Worm (Caenorhabditis elegans) whole organism, L1 larva: ENCODE results near the gene R10H1.1.
A peak's percentile ranks its signal among the peaks of the same experiment; 100 is the strongest.

Experiments used
- C34B4.2 ChIP-seq: sonication (generic microtip); optimal IDR thresholded peaks from 2 replicates; lab custom pipeline; 2017; ENCODE audit warnings: mild to moderate bottlenecking, missing genetic modification characterization, missing compliant biosample characterization
- F16B12.6 ChIP-seq: fragments of 150-350 bp; optimal IDR thresholded peaks from 2 replicates; lab custom pipeline; 2014; ENCODE audit warnings: missing biosample characterization, missing genetic modification characterization
- Y116A8C.19 ChIP-seq: sonication (generic microtip); optimal IDR thresholded peaks from 2 replicates; lab custom pipeline; 2016; ENCODE audit warnings: missing compliant biosample characterization, missing genetic modification characterization, borderline replicate concordance
- aha-1 ChIP-seq: fragments of 150-350 bp; optimal IDR thresholded peaks from 2 replicates; lab custom pipeline; 2014; ENCODE audit warnings: missing biosample characterization, missing genetic modification characterization
- ama-1 ChIP-seq: fragments of 150-350 bp; optimal IDR thresholded peaks from 2 replicates; lab custom pipeline; 2014
- blmp-1 ChIP-seq: fragments of 150-350 bp; optimal IDR thresholded peaks from 2 replicates; lab custom pipeline; 2014; ENCODE audit warnings: missing biosample characterization, missing genetic modification characterization
- ceh-63 ChIP-seq: fragments of 200-800 bp; sonication (Bioruptor generic); optimal IDR thresholded peaks from 2 replicates; lab custom pipeline; 2018; ENCODE audit warnings: mild to moderate bottlenecking, missing genetic modification characterization, missing compliant biosample characterization
- ceh-8 ChIP-seq: fragments of 200-800 bp; sonication (Bioruptor generic); optimal IDR thresholded peaks from 2 replicates; lab custom pipeline; 2018; ENCODE audit warnings: mild to moderate bottlenecking, missing genetic modification characterization, moderate library complexity, missing compliant biosample characterization
- ceh-88 ChIP-seq: fragments of 200-800 bp; sonication (Bioruptor generic); IDR thresholded peaks from 2 replicates; pipeline ENCODE4 v1.3.6; 2022; ENCODE audit warnings: missing genetic modification characterization, missing compliant biosample characterization
- ceh-90 ChIP-seq: sonication (generic microtip); optimal IDR thresholded peaks from 2 replicates; lab custom pipeline; 2016; ENCODE audit warnings: missing genetic modification characterization, missing compliant biosample characterization
- dpl-1 ChIP-seq, 3 experiments: fragments of 150-350 bp in 2 of 3; sonication (generic microtip) in 1 of 3; optimal IDR thresholded peaks; 2 replicates each; lab custom pipeline; 2014 to 2017; ENCODE audit warnings: missing biosample characterization in 3 of 3, missing genetic modification characterization in 3 of 3, missing genetic modification reagents in 3 of 3
- efl-3 ChIP-seq: fragments of 200-800 bp; sonication (Bioruptor generic); optimal IDR thresholded peaks from 2 replicates; lab custom pipeline; 2018; ENCODE audit warnings: mild to moderate bottlenecking, missing genetic modification characterization, missing compliant biosample characterization
- elt-2 ChIP-seq: sonication (generic microtip); optimal IDR thresholded peaks from 2 replicates; lab custom pipeline; 2016; ENCODE audit warnings: missing genetic modification characterization, mild to moderate bottlenecking, inconsistent platforms, missing compliant biosample characterization, missing genetic modification reagents
- elt-3 ChIP-seq, 6 experiments: fragments of 150-350 bp in 1 of 6; sonication (generic microtip); optimal IDR thresholded peaks; 2 replicates each; lab custom pipeline; 2017 to 2018; ENCODE audit warnings: missing biosample characterization in 6 of 6, missing genetic modification characterization in 6 of 6, inconsistent platforms in 1 of 6
- ets-5 ChIP-seq: fragments of 200-800 bp; sonication (Bioruptor generic); IDR thresholded peaks from 2 replicates; pipeline ENCODE4 v1.3.6; 2022; ENCODE audit warnings: missing genetic modification characterization, missing compliant biosample characterization
- fkh-4 ChIP-seq: sonication (generic microtip); optimal IDR thresholded peaks from 2 replicates; lab custom pipeline; 2016; ENCODE audit warnings: missing compliant biosample characterization, missing genetic modification characterization, borderline replicate concordance
- fkh-8 ChIP-seq: sonication (generic microtip); optimal IDR thresholded peaks from 2 replicates; lab custom pipeline; 2016; ENCODE audit warnings: mild to moderate bottlenecking, missing genetic modification characterization, missing compliant biosample characterization
- fos-1 ChIP-seq: fragments of 150-350 bp; optimal IDR thresholded peaks from 2 replicates; lab custom pipeline; 2014; ENCODE audit warnings: missing biosample characterization, missing genetic modification characterization
- hlh-17 ChIP-seq: fragments of 200-800 bp; sonication (Bioruptor generic); optimal IDR thresholded peaks from 2 replicates; lab custom pipeline; 2018; ENCODE audit warnings: missing genetic modification characterization, mild to moderate bottlenecking, missing compliant biosample characterization, moderate library complexity, borderline replicate concordance
- hlh-4 ChIP-seq: sonication (generic microtip); optimal IDR thresholded peaks from 2 replicates; lab custom pipeline; 2016; ENCODE audit warnings: mild to moderate bottlenecking, missing genetic modification characterization, missing compliant biosample characterization
- hpl-2 ChIP-seq: fragments of 150-350 bp; optimal IDR thresholded peaks from 2 replicates; lab custom pipeline; 2014; ENCODE audit warnings: missing biosample characterization, missing genetic modification reagents, missing genetic modification characterization
- isw-1 ChIP-seq: fragments of 200-800 bp; sonication (Bioruptor generic); IDR thresholded peaks from 2 replicates; pipeline ENCODE4 v1.3.6; 2022; ENCODE audit warnings: missing genetic modification characterization, missing compliant biosample characterization
- lin-35 ChIP-seq, 2 experiments: fragments of 150-350 bp; optimal IDR thresholded peaks; 2 replicates each; lab custom pipeline; 2014; ENCODE audit warnings: missing biosample characterization in 2 of 2, missing genetic modification characterization in 2 of 2, missing genetic modification reagents in 2 of 2
- lin-39 ChIP-seq: fragments of 150-350 bp; optimal IDR thresholded peaks from 2 replicates; lab custom pipeline; 2014; ENCODE audit warnings: missing biosample characterization, missing genetic modification reagents, missing genetic modification characterization
- lir-3 ChIP-seq: sonication (generic microtip); optimal IDR thresholded peaks from 2 replicates; lab custom pipeline; 2016; ENCODE audit warnings: mild to moderate bottlenecking, missing genetic modification characterization, moderate library complexity, missing compliant biosample characterization; ENCODE audit not compliant: poor library complexity
- lsy-2 ChIP-seq, 2 experiments: fragments of 150-350 bp; optimal IDR thresholded peaks; 2 replicates each; lab custom pipeline; 2014; ENCODE audit warnings: missing biosample characterization in 2 of 2, missing genetic modification characterization in 2 of 2
- mdl-1 ChIP-seq, 2 experiments: fragments of 150-350 bp; optimal IDR thresholded peaks; 2 replicates each; lab custom pipeline; 2014 to 2017; ENCODE audit warnings: missing biosample characterization in 2 of 2, missing genetic modification characterization in 2 of 2, inconsistent platforms in 1 of 2
- mef-2 ChIP-seq: fragments of 150-350 bp; optimal IDR thresholded peaks from 2 replicates; lab custom pipeline; 2014; ENCODE audit warnings: missing biosample characterization, missing genetic modification characterization
- mep-1 ChIP-seq: fragments of 150-350 bp; optimal IDR thresholded peaks from 2 replicates; lab custom pipeline; 2014; ENCODE audit warnings: missing biosample characterization, missing genetic modification characterization
- nhr-11 ChIP-seq: fragments of 150-350 bp; optimal IDR thresholded peaks from 2 replicates; lab custom pipeline; 2014; ENCODE audit warnings: missing biosample characterization, missing genetic modification characterization
- nhr-12 ChIP-seq: sonication (generic microtip); optimal IDR thresholded peaks from 2 replicates; lab custom pipeline; 2017; ENCODE audit warnings: missing biosample characterization, missing genetic modification characterization
- nhr-20 ChIP-seq: sonication (generic microtip); optimal IDR thresholded peaks from 2 replicates; lab custom pipeline; 2016; ENCODE audit warnings: mild to moderate bottlenecking, missing genetic modification characterization, missing compliant biosample characterization
- nhr-237 ChIP-seq: fragments of 150-350 bp; optimal IDR thresholded peaks from 2 replicates; lab custom pipeline; 2014; ENCODE audit warnings: missing biosample characterization, missing genetic modification characterization
- nhr-28 ChIP-seq: fragments of 150-350 bp; optimal IDR thresholded peaks from 2 replicates; lab custom pipeline; 2014; ENCODE audit warnings: missing biosample characterization, missing genetic modification characterization
- nhr-76 ChIP-seq: sonication (generic microtip); optimal IDR thresholded peaks from 2 replicates; lab custom pipeline; 2017; ENCODE audit warnings: missing biosample characterization, missing genetic modification characterization
- nhr-84 ChIP-seq: sonication (generic microtip); optimal IDR thresholded peaks from 2 replicates; lab custom pipeline; 2017; ENCODE audit warnings: missing biosample characterization, missing genetic modification characterization
- nhr-90 ChIP-seq: sonication (generic microtip); optimal IDR thresholded peaks from 2 replicates; lab custom pipeline; 2016; ENCODE audit warnings: mild to moderate bottlenecking, missing genetic modification characterization, missing compliant biosample characterization; ENCODE audit not compliant: poor library complexity
- pag-3 ChIP-seq: sonication (generic microtip); optimal IDR thresholded peaks from 2 replicates; lab custom pipeline; 2017; ENCODE audit warnings: missing genetic modification characterization, mild to moderate bottlenecking, missing compliant biosample characterization, antibody characterized with exemption, borderline replicate concordance; ENCODE audit not compliant: insufficient read depth
- pax-3 ChIP-seq: fragments of 200-800 bp; sonication (Bioruptor generic); optimal IDR thresholded peaks from 2 replicates; lab custom pipeline; 2018; ENCODE audit warnings: mild to moderate bottlenecking, missing genetic modification characterization, moderate library complexity, missing compliant biosample characterization
- rnt-1 ChIP-seq: sonication (generic microtip); optimal IDR thresholded peaks from 2 replicates; lab custom pipeline; 2016; ENCODE audit warnings: mild to moderate bottlenecking, missing genetic modification characterization, moderate library complexity, missing compliant biosample characterization
- skn-1 ChIP-seq: fragments of 150-350 bp; optimal IDR thresholded peaks from 2 replicates; lab custom pipeline; 2014; ENCODE audit warnings: missing biosample characterization, missing genetic modification characterization
- sox-4 ChIP-seq: sonication (generic microtip); optimal IDR thresholded peaks from 2 replicates; lab custom pipeline; 2016; ENCODE audit warnings: missing genetic modification characterization, missing compliant biosample characterization
- sptf-1 ChIP-seq: fragments of 150-350 bp; optimal IDR thresholded peaks from 2 replicates; lab custom pipeline; 2014; ENCODE audit warnings: missing biosample characterization, missing genetic modification characterization
- sup-37 ChIP-seq: fragments of 200-800 bp; sonication (Bioruptor generic); optimal IDR thresholded peaks from 2 replicates; lab custom pipeline; 2018; ENCODE audit warnings: mild to moderate bottlenecking, missing genetic modification characterization, missing compliant biosample characterization
- tbx-2 ChIP-seq: sonication (generic microtip); optimal IDR thresholded peaks from 2 replicates; lab custom pipeline; 2016; ENCODE audit warnings: missing genetic modification characterization, missing compliant biosample characterization
- tlp-1 ChIP-seq: fragments of 150-350 bp; optimal IDR thresholded peaks from 2 replicates; lab custom pipeline; 2014; ENCODE audit warnings: missing biosample characterization, missing genetic modification characterization
- unc-130 ChIP-seq: fragments of 150-350 bp; optimal IDR thresholded peaks from 2 replicates; lab custom pipeline; 2017; ENCODE audit warnings: missing biosample characterization, missing genetic modification characterization, inconsistent platforms
- unc-86 ChIP-seq: sonication (generic microtip); optimal IDR thresholded peaks from 2 replicates; lab custom pipeline; 2016; ENCODE audit warnings: missing genetic modification characterization, missing compliant biosample characterization
- unc-98 ChIP-seq: fragments of 200-800 bp; sonication (Bioruptor generic); IDR thresholded peaks from 2 replicates; pipeline ENCODE4 v1.3.6; 2022; ENCODE audit warnings: missing genetic modification characterization, missing compliant biosample characterization
- vab-15 ChIP-seq: sonication (generic microtip); optimal IDR thresholded peaks from 2 replicates; lab custom pipeline; 2017; ENCODE audit warnings: missing genotype, mild to moderate bottlenecking, missing genetic modification characterization, missing compliant biosample characterization
- zag-1 ChIP-seq: fragments of 150-350 bp; optimal IDR thresholded peaks from 2 replicates; lab custom pipeline; 2014; ENCODE audit warnings: missing biosample characterization, missing genetic modification characterization
- zip-4 ChIP-seq: fragments of 200-800 bp; sonication (Bioruptor generic); optimal IDR thresholded peaks from 2 replicates; lab custom pipeline; 2018; ENCODE audit warnings: mild to moderate bottlenecking, missing genetic modification characterization, moderate library complexity, missing compliant biosample characterization
- ztf-11 ChIP-seq, 2 experiments: sonication (generic microtip); optimal IDR thresholded peaks; 2 replicates each; lab custom pipeline; 2016 to 2017; ENCODE audit warnings: missing genetic modification characterization in 2 of 2, missing biosample characterization in 1 of 2, missing compliant biosample characterization in 1 of 2
- ztf-4 ChIP-seq: fragments of 150-350 bp; optimal IDR thresholded peaks from 2 replicates; lab custom pipeline; 2014; ENCODE audit warnings: missing biosample characterization, missing genetic modification characterization

Gene R10H1.1

ce11 chrII:7528210-7528609 lies 34.0 kb downstream of the R10H1.1 start (continued):
- TF ChIP-seq pag-3 (tag; lab: Kevin White, UChicago) (no peak), vab-15 (tag; lab: Kevin White, UChicago) (peak; percentile 29), F16B12.6 (no peak), aha-1 (no peak), lir-3 (peak; percentile 31), zag-1 (tag; lab: Kevin White, UChicago) (no peak), lsy-2 (tag; optimal IDR thresholded peaks at IDR 0.05; lab: Kevin White, UChicago) (no peak), nhr-12 (tag; lab: Kevin White, UChicago) (no peak), unc-98 (no peak), sox-4 (no peak), ztf-4 (peak; percentile 42), hlh-17 (no peak), C34B4.2 (tag; lab: Kevin White, UChicago) (no peak), ceh-63 (GFP tag; lab: Kevin White, UChicago) (no peak), dpl-1 (GFP tag; optimal IDR thresholded peaks at IDR 0.05; lab: Kevin White, UChicago) (peak; percentile 5 to 45 (median 17)), mef-2 (tag; lab: Kevin White, UChicago) (no peak), fkh-4 (no peak), pax-3 (tag; lab: Kevin White, UChicago) (peak; percentile 48), elt-2 (peak; percentile 96), isw-1 (GFP tag; lab: Robert Waterston, UW) (no peak), Y116A8C.19 (tag; lab: Kevin White, UChicago) (no peak), ceh-90 (tag; lab: Kevin White, UChicago) (no peak), unc-130 (tag; lab: Kevin White, UChicago) (peak; percentile 64), tlp-1 (tag; lab: Kevin White, UChicago) (no peak), tbx-2 (tag; lab: Kevin White, UChicago) (peak; percentile 64), mep-1 (tag; lab: Kevin White, UChicago) (peak; percentile 23), unc-86 (tag; lab: Kevin White, UChicago) (no peak), lin-35 (GFP tag; optimal IDR thresholded peaks at IDR 0.05; lab: Kevin White, UChicago) (peak in 1 of 2 experiments; percentile 82), skn-1 (tag; lab: Kevin White, UChicago) (no peak), sup-37 (GFP tag; lab: Kevin White, UChicago) (no peak), ceh-8 (GFP tag; lab: Kevin White, UChicago) (no peak), efl-3 (GFP tag; lab: Kevin White, UChicago) (no peak), elt-3 (tag; optimal IDR thresholded peaks at IDR 0.05; lab: Kevin White, UChicago) (peak in 2 of 6 experiments; percentile 92 to 95), rnt-1 (tag; lab: Kevin White, UChicago) (no peak), hlh-4 (tag; lab: Kevin White, UChicago) (no peak), lin-39 (tag; lab: Kevin White, UChicago) (no peak), nhr-11 (tag; lab: Kevin White, UChicago) (no peak), ztf-11 (tag; optimal IDR thresholded peaks at IDR 0.05; lab: Kevin White, UChicago) (no peak), blmp-1 (tag; lab: Kevin White, UChicago) (peak; percentile 98), nhr-84 (no peak), zip-4 (GFP tag; lab: Kevin White, UChicago) (no peak), fkh-8 (no peak), nhr-90 (tag; lab: Kevin White, UChicago) (peak; percentile 82), fos-1 (tag; lab: Kevin White, UChicago) (no peak), ceh-88 (GFP tag; lab: Robert Waterston, UW) (no peak), nhr-237 (no peak), sptf-1 (tag; lab: Kevin White, UChicago) (no peak), ama-1 (lab: Kevin White, UChicago) (no peak), ets-5 (GFP tag; lab: Robert Waterston, UW) (no peak), nhr-20 (tag; lab: Kevin White, UChicago) (peak; percentile 89), hpl-2 (GFP tag; lab: Kevin White, UChicago) (no peak), nhr-28 (tag; lab: Kevin White, UChicago) (no peak), nhr-76 (tag; lab: Kevin White, UChicago) (no peak), mdl-1 (tag; optimal IDR thresholded peaks at IDR 0.05; lab: Kevin White, UChicago) (peak in 1 of 2 experiments; percentile 90)
